Fruit fly (Drosophila melanogaster): Measurements from ENCODE around the gene Ssu72.

DNA sequence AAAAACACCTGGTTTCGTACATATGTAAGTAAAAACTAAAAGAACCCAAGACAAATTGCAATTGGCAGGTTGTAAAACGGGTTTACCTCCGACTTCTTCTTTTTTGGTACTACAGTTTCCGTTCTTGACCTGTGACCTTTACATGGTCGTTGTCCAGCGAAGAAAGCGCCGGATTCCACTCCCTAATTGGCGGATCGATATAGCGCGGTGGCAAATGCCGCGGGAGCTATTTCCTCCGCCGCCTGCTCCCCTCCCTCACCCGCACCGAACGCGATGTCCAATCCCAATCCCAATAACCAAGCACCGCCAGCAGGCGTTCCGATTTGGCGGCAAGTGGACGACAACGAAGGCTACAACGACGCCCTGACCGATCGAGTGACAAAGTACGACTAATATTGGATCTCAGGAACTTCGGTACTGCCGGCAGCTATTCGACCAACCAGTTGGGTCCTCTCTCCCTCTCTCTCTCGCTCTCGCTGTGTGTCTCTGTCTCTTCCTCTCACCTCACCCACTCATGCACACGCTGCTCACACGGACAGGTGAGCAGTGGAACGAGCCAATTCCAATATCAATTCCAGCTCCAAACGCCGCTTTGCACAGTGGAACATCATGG is 1.7 kb upstream of the Ssu72 start:
- TF ChIP-seq psq (optimal IDR thresholded peaks at IDR 0.05) (no peak), Sin3A (optimal IDR thresholded peaks at IDR 0.05) (no peak), Myc (optimal IDR thresholded peaks at IDR 0.05) (no peak), h (optimal IDR thresholded peaks at IDR 0.05) (no peak), ttk (optimal IDR thresholded peaks at IDR 0.05) (no peak)
